Fruit fly (Drosophila melanogaster): Measurements from ENCODE around the gene Srg1.

DNA sequence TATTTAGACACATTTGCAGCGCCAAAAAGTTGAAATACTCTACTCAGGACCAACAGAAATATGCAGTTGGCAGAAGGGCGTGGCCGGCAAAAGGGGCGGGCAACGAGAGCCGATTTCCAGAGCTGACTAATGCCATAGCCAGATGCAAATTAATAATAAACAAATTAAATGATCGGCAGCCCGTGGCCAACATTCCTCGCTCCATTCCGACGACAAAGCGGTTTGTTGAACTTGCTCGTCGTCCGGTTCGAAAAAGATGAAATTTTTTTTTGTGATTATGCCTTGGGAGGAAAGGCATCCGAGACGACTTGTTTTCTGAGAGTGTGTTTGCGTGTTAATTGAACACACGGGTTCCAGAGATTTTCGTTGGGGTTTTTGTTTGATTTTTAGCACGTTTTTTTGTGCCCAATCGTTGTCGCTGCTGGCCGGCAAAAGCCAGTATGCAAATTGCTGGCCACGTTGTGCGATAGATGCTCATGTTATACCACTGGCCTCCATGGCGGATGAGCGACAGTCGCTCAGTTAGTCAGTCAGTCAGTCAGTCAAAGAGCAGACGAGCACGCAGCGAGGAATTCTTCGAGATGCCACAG, 24.9 kb upstream of the Srg1 start:
- TF ChIP-seq Hr39 (GFP tag; optimal IDR thresholded peaks at IDR 0.05) (no peak), CG7368 (GFP tag; optimal IDR thresholded peaks at IDR 0.05) (no peak), spab (GFP tag; optimal IDR thresholded peaks at IDR 0.05) (no peak)
